Fruit fly (Drosophila melanogaster) whole organism, embryonic: ENCODE data around the gene CG9270.
A peak's percentile ranks its signal among the peaks of the same experiment; 100 is the strongest.

Experiments used
- BEAF-32 ChIP-seq: fragments of 200-800 bp; sonication (Bioruptor generic); optimal IDR thresholded peaks from 3 replicates; lab custom pipeline; 2017; ENCODE audit warnings: missing biosample characterization, missing genetic modification characterization, mild to moderate bottlenecking, moderate library complexity, missing genetic modification reagents
- CG10267 ChIP-seq: fragments of 200-800 bp; sonication (Bioruptor generic); optimal IDR thresholded peaks from 2 replicates; lab custom pipeline; 2018; ENCODE audit warnings: missing biosample characterization, mild to moderate bottlenecking, missing genetic modification characterization, moderate library complexity
- CG10959 ChIP-seq: fragments of 200-800 bp; sonication (Bioruptor generic); IDR thresholded peaks from 2 replicates; pipeline ENCODE4 v1.3.6; 2022; ENCODE audit warnings: missing biosample characterization, missing genetic modification characterization
- CG11723 ChIP-seq: fragments of 200-800 bp; sonication (Bioruptor generic); optimal IDR thresholded peaks from 2 replicates; lab custom pipeline; 2017; ENCODE audit warnings: missing biosample characterization, mild to moderate bottlenecking, missing genetic modification characterization
- CG13296 ChIP-seq: fragments of 200-800 bp; sonication (Bioruptor generic); optimal IDR thresholded peaks from 3 replicates; lab custom pipeline; 2018; ENCODE audit warnings: missing biosample characterization, mild to moderate bottlenecking, missing genetic modification characterization
- CG16863 ChIP-seq: fragments of 200-800 bp; sonication (Bioruptor generic); optimal IDR thresholded peaks from 3 replicates; lab custom pipeline; 2016; ENCODE audit warnings: missing biosample characterization, missing genetic modification characterization
- CG17612 ChIP-seq: fragments of 200-800 bp; sonication (Bioruptor generic); IDR thresholded peaks from 2 replicates; pipeline ENCODE4 v1.3.6; 2022; ENCODE audit warnings: missing biosample characterization, missing genetic modification characterization
- CG18476 ChIP-seq: fragments of 200-800 bp; sonication (Bioruptor generic); optimal IDR thresholded peaks from 2 replicates; lab custom pipeline; 2016; ENCODE audit warnings: missing biosample characterization, mild to moderate bottlenecking, missing genetic modification characterization
- CG2129 ChIP-seq: fragments of 200-800 bp; sonication (Bioruptor generic); IDR thresholded peaks from 2 replicates; pipeline ENCODE4 v1.3.6; 2022; ENCODE audit warnings: missing biosample characterization, missing genetic modification characterization; ENCODE audit not compliant: partially characterized antibody
- CG3065 ChIP-seq: fragments of 200-800 bp; sonication (Bioruptor generic); optimal IDR thresholded peaks from 2 replicates; lab custom pipeline; 2016; ENCODE audit warnings: missing biosample characterization, missing genetic modification characterization
- CG31441 ChIP-seq: fragments of 200-800 bp; sonication (Bioruptor generic); IDR thresholded peaks from 2 replicates; pipeline ENCODE4 v1.3.6; 2022; ENCODE audit warnings: missing biosample characterization, missing genetic modification characterization
- CG34422 ChIP-seq: fragments of 200-800 bp; sonication (Bioruptor generic); IDR thresholded peaks from 3 replicates; pipeline ENCODE4 v1.3.6; 2022; ENCODE audit warnings: missing biosample characterization, missing genetic modification characterization
- CG3838 ChIP-seq: fragments of 200-800 bp; sonication (Bioruptor generic); optimal IDR thresholded peaks from 3 replicates; lab custom pipeline; 2016; ENCODE audit warnings: missing biosample characterization, missing genetic modification characterization
- CG42726 ChIP-seq: fragments of 200-800 bp; sonication (Bioruptor generic); IDR thresholded peaks from 2 replicates; pipeline ENCODE4 v1.3.6; 2022; ENCODE audit warnings: missing biosample characterization, missing genetic modification characterization; ENCODE audit not compliant: partially characterized antibody
- CG7372 ChIP-seq: fragments of 200-800 bp; sonication (Bioruptor generic); IDR thresholded peaks from 2 replicates; pipeline ENCODE4 v1.3.6; 2022; ENCODE audit warnings: missing biosample characterization, missing genetic modification characterization
- CG8924 ChIP-seq: fragments of 200-800 bp; optimal IDR thresholded peaks from 3 replicates; lab custom pipeline; 2019; ENCODE audit warnings: missing biosample characterization, mild to moderate bottlenecking, missing genetic modification characterization, moderate library complexity
- CHES-1-like ChIP-seq: fragments of 200-800 bp; sonication (Bioruptor generic); optimal IDR thresholded peaks from 2 replicates; lab custom pipeline; 2016; ENCODE audit warnings: missing biosample characterization, missing genetic modification characterization
- Dek ChIP-seq: fragments of 200-800 bp; sonication (Bioruptor generic); optimal IDR thresholded peaks from 3 replicates; lab custom pipeline; 2019; ENCODE audit warnings: missing biosample characterization, mild to moderate bottlenecking, missing genetic modification characterization, moderate library complexity
- Dp ChIP-seq: fragments of 200-800 bp; sonication (Bioruptor generic); optimal IDR thresholded peaks from 2 replicates; lab custom pipeline; 2018; ENCODE audit warnings: missing biosample characterization, mild to moderate bottlenecking, missing genetic modification characterization, moderate library complexity
- Drgx ChIP-seq: fragments of 200-800 bp; sonication (Bioruptor generic); IDR thresholded peaks from 2 replicates; pipeline ENCODE4 v1.3.6; 2022; ENCODE audit warnings: missing biosample characterization, missing genetic modification characterization
- ERR ChIP-seq: fragments of 200-800 bp; sonication (Bioruptor generic); optimal IDR thresholded peaks from 2 replicates; lab custom pipeline; 2016; ENCODE audit warnings: missing biosample characterization, missing genetic modification characterization
- Elba2 ChIP-seq: fragments of 200-800 bp; sonication (Bioruptor generic); optimal IDR thresholded peaks from 3 replicates; lab custom pipeline; 2016; ENCODE audit warnings: missing biosample characterization, missing genetic modification characterization
- Fer1 ChIP-seq: fragments of 200-800 bp; sonication (Bioruptor generic); optimal IDR thresholded peaks from 2 replicates; lab custom pipeline; 2017; ENCODE audit warnings: missing biosample characterization, mild to moderate bottlenecking, missing genetic modification characterization
- Gsc ChIP-seq: fragments of 200-800 bp; sonication (Bioruptor generic); IDR thresholded peaks from 2 replicates; pipeline ENCODE4 v1.3.6; 2022; ENCODE audit warnings: missing biosample characterization, missing genetic modification characterization
- Gug ChIP-seq: fragments of 200-800 bp; sonication (Bioruptor generic); IDR thresholded peaks from 4 replicates; pipeline ENCODE4 v1.3.6; 2022; ENCODE audit warnings: missing biosample characterization, missing genetic modification characterization
- Hand ChIP-seq: fragments of 200-800 bp; sonication (Bioruptor generic); optimal IDR thresholded peaks from 2 replicates; lab custom pipeline; 2017; ENCODE audit warnings: mild to moderate bottlenecking, missing biosample characterization, missing genetic modification reagents, missing genetic modification characterization
- Jarid2 ChIP-seq: fragments of 200-800 bp; sonication (Bioruptor generic); optimal IDR thresholded peaks from 3 replicates; lab custom pipeline; 2017; ENCODE audit warnings: mild to moderate bottlenecking, missing biosample characterization, missing genetic modification reagents, missing genetic modification characterization
- Lhr ChIP-seq: fragments of 200-800 bp; sonication (Bioruptor generic); optimal IDR thresholded peaks from 3 replicates; lab custom pipeline; 2017; ENCODE audit warnings: mild to moderate bottlenecking, missing biosample characterization, missing genetic modification reagents, missing genetic modification characterization
- Ravus ChIP-seq: fragments of 200-800 bp; sonication (Bioruptor generic); IDR thresholded peaks from 2 replicates; pipeline ENCODE4 v1.3.6; 2022; ENCODE audit warnings: missing biosample characterization, missing genetic modification characterization
- Trl ChIP-seq, 3 experiments: fragments of >200 bp in 2 of 3; fragments of 200-800 bp in 1 of 3; sonication (Bioruptor generic) in 1 of 3; optimal IDR thresholded peaks; 2 replicates in 1 of 3; 3 replicates in 2 of 3; lab custom pipeline; 2016 to 2017; ENCODE audit warnings: missing biosample characterization in 1 of 3, missing genetic modification characterization in 1 of 3
- YL-1 ChIP-seq: fragments of 200-800 bp; sonication (Bioruptor generic); optimal IDR thresholded peaks from 3 replicates; lab custom pipeline; 2017; ENCODE audit warnings: missing biosample characterization, mild to moderate bottlenecking, missing genetic modification characterization
- ase ChIP-seq: fragments of 200-800 bp; sonication (Bioruptor generic); IDR thresholded peaks from 3 replicates; pipeline ENCODE4 v1.3.6; 2022; ENCODE audit warnings: missing biosample characterization, missing genetic modification characterization
- dysf ChIP-seq: fragments of 200-800 bp; sonication (Bioruptor generic); IDR thresholded peaks from 3 replicates; pipeline ENCODE4 v1.3.6; 2022; ENCODE audit warnings: missing biosample characterization, missing genetic modification characterization
- gem ChIP-seq: fragments of 200-800 bp; sonication (Bioruptor generic); optimal IDR thresholded peaks from 2 replicates; lab custom pipeline; 2019; ENCODE audit warnings: missing biosample characterization, mild to moderate bottlenecking, missing genetic modification characterization, moderate library complexity
- gsb ChIP-seq: fragments of 200-800 bp; sonication (Bioruptor generic); IDR thresholded peaks from 2 replicates; pipeline ENCODE4 v1.3.6; 2022; ENCODE audit warnings: missing biosample characterization, missing genetic modification characterization
- hth ChIP-seq: fragments of >200 bp; optimal IDR thresholded peaks from 2 replicates; lab custom pipeline; 2017; ENCODE audit warnings: inconsistent platforms
- kni ChIP-seq: fragments of 200-800 bp; sonication (Bioruptor generic); optimal IDR thresholded peaks from 3 replicates; lab custom pipeline; 2017; ENCODE audit warnings: mild to moderate bottlenecking, missing biosample characterization, missing genetic modification reagents, missing genetic modification characterization
- lov ChIP-seq, 2 experiments: fragments of 200-800 bp in 1 of 2; fragments of >200 bp in 1 of 2; sonication (Bioruptor generic) in 1 of 2; IDR thresholded peaks in 1 of 2; optimal IDR thresholded peaks in 1 of 2; 2 replicates in 1 of 2; 3 replicates in 1 of 2; pipeline versions ENCODE4 v1.3.6 to Lab custom; 2017 to 2022; ENCODE audit warnings: missing biosample characterization in 1 of 2, missing genetic modification characterization in 1 of 2
- luna ChIP-seq: fragments of 200-800 bp; sonication (Bioruptor generic); optimal IDR thresholded peaks from 2 replicates; lab custom pipeline; 2016; ENCODE audit warnings: missing biosample characterization, missing genetic modification characterization
- peb ChIP-seq: fragments of 200-800 bp; sonication (Bioruptor generic); IDR thresholded peaks from 2 replicates; pipeline ENCODE4 v1.3.6; 2022; ENCODE audit warnings: missing biosample characterization, missing genetic modification characterization
- ranshi ChIP-seq: fragments of 200-800 bp; sonication (Bioruptor generic); IDR thresholded peaks from 2 replicates; pipeline ENCODE4 v1.3.6; 2022; ENCODE audit warnings: missing biosample characterization, missing genetic modification characterization
- sd ChIP-seq: fragments of 200-800 bp; sonication (Bioruptor generic); optimal IDR thresholded peaks from 3 replicates; lab custom pipeline; 2018; ENCODE audit warnings: missing biosample characterization, mild to moderate bottlenecking, missing genetic modification characterization, moderate library complexity
- sens ChIP-seq: fragments of 200-800 bp; sonication (Bioruptor generic); peaks from one replicate; lab custom pipeline; 2016; ENCODE audit warnings: missing biosample characterization, missing genetic modification characterization
- shn ChIP-seq: fragments of 200-800 bp; sonication (Bioruptor generic); optimal IDR thresholded peaks from 3 replicates; lab custom pipeline; 2016; ENCODE audit warnings: missing biosample characterization, missing genetic modification characterization
- slp2 ChIP-seq: fragments of 200-800 bp; sonication (Bioruptor generic); optimal IDR thresholded peaks from 2 replicates; lab custom pipeline; 2016; ENCODE audit warnings: missing biosample characterization, missing genetic modification characterization
- stc ChIP-seq: fragments of 200-800 bp; sonication (Bioruptor generic); IDR thresholded peaks from 2 replicates; pipeline ENCODE4 v1.3.6; 2022; ENCODE audit warnings: missing biosample characterization, missing genetic modification characterization
- tup ChIP-seq: fragments of 200-800 bp; sonication (Bioruptor generic); optimal IDR thresholded peaks from 2 replicates; lab custom pipeline; 2016; ENCODE audit warnings: missing biosample characterization, mild to moderate bottlenecking, missing genetic modification characterization, moderate library complexity
- yki ChIP-seq: fragments of >200 bp; optimal IDR thresholded peaks from 3 replicates; lab custom pipeline; 2018
- zf30C ChIP-seq: fragments of 200-800 bp; sonication (Bioruptor generic); optimal IDR thresholded peaks from 3 replicates; lab custom pipeline; 2018; ENCODE audit warnings: missing biosample characterization, mild to moderate bottlenecking, missing genetic modification characterization

The CG9270 gene

DNA sequence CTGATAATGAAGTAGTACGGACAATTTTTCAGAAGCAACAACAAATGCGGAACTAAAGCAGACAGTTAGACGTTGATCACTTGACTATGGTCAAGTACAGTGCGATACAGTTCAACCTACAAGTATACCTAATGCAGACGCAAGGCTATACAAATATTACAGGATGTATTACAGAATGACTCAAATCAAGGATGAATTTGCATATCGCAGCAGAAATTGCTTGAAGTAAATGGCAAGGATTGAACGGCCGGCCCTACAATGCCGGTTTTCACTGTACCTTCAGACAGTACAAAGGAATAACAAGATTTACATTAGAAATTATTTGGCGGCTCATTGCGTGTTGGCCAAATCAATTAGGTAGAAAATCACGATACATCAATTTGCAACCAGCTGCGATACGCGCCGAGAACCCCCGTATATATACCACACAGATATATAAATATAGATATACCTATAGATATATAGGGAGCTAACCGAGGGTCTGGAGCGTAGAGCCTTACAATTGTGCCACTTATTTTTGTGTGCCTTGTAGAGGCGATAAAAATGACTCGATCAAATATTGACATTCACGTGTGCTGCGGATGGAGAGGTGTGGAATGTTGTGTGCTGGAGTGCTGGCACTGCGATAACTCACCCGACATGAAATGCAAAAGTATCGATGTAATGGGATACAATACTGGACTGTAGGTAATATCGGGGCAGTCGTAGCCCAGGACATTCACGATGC lies 52.4 kb downstream of the CG9270 start (continued):
- TF ChIP-seq tup (GFP tag; lab: Kevin White, UChicago) (peak; percentile 3), CG7372 (GFP tag; lab: Robert Waterston, UW) (no peak), ERR (GFP tag; lab: Kevin White, UChicago) (peak; percentile 50), CG13296 (GFP tag; lab: Kevin White, UChicago) (peak; percentile 35), BEAF-32 (GFP tag; lab: Kevin White, UChicago) (no peak), YL-1 (no peak), CG3065 (GFP tag; lab: Kevin White, UChicago) (no peak), Jarid2 (GFP tag; lab: Kevin White, UChicago) (no peak), luna (GFP tag; lab: Kevin White, UChicago) (peak; percentile 32), ase (GFP tag; lab: Robert Waterston, UW) (0 out of 3 replicates have a peak, but pooled peaks have one; percentile 34), Dek (peak; percentile 31), sd (tag; lab: Kevin White, UChicago) (peak; percentile 22), hth (lab: Kevin White, UChicago) (no peak), gem (tag; lab: Kevin White, UChicago) (peak; percentile 67), CG34422 (GFP tag; lab: Robert Waterston, UW) (no peak), yki (lab: Kevin White, UChicago) (no peak), Elba2 (GFP tag; lab: Kevin White, UChicago) (no peak), gsb (GFP tag; lab: Robert Waterston, UW) (no peak), dysf (GFP tag; lab: Robert Waterston, UW) (peak; percentile 71), kni (peak; percentile 35), CG11723 (GFP tag; lab: Kevin White, UChicago) (no peak), Trl (optimal IDR thresholded peaks at IDR 0.05; lab: Kevin White, UChicago) (no peak), Trl (GFP tag; optimal IDR thresholded peaks at IDR 0.05; lab: Kevin White, UChicago) (peak; percentile 13), stc (GFP tag; lab: Robert Waterston, UW) (no peak; the same call in 1 of the 2 replicates), CG10267 (no peak), peb (GFP tag; lab: Robert Waterston, UW) (no peak), zf30C (GFP tag; lab: Kevin White, UChicago) (no peak), CG10959 (GFP tag; lab: Robert Waterston, UW) (no peak), Drgx (0 out of 2 replicates have a peak, but pooled peaks have one; percentile 6), CG18476 (no peak), Hand (GFP tag; lab: Kevin White, UChicago) (peak; percentile 14), CG17612 (GFP tag; lab: Robert Waterston, UW) (peak; percentile 30; the same call in 1 of the 2 replicates), CG31441 (GFP tag; lab: Robert Waterston, UW) (peak; percentile 40; the same call in 1 of the 2 replicates), lov (optimal IDR thresholded peaks at IDR 0.05; lab: Kevin White, UChicago) (no peak), lov (GFP tag; IDR thresholded peaks at IDR 0.05; lab: Robert Waterston, UW) (no peak), CG42726 (no peak), Dp (GFP tag; lab: Kevin White, UChicago) (no peak), sens (GFP tag; lab: Kevin White, UChicago) (peak; percentile 87), Fer1 (peak; percentile 51), CG2129 (GFP tag; lab: Robert Waterston, UW) (no peak), Lhr (GFP tag; lab: Kevin White, UChicago) (no peak), ranshi (no peak), slp2 (GFP tag; lab: Kevin White, UChicago) (no peak), CG3838 (GFP tag; lab: Kevin White, UChicago) (no peak), Gug (peak; percentile 78; the same call in 3 of the 4 replicates), CG8924 (tag; lab: Kevin White, UChicago) (no peak), CHES-1-like (GFP tag; lab: Kevin White, UChicago) (peak; percentile 9), shn (GFP tag; lab: Kevin White, UChicago) (no peak), CG16863 (peak; percentile 17), Gsc (no peak), Ravus (GFP tag; lab: Robert Waterston, UW) (peak; percentile 35)
